Worm (Caenorhabditis elegans) whole organism, L1 larva: ENCODE measurements around the gene disl-2.

ENCODE experiments used
- C04F5.9 ChIP-seq: sonication (generic microtip); optimal IDR thresholded peaks from 2 replicates; lab custom pipeline; 2016; ENCODE audit warnings: missing genetic modification characterization, missing compliant biosample characterization
- Y116A8C.19 ChIP-seq: sonication (generic microtip); optimal IDR thresholded peaks from 2 replicates; lab custom pipeline; 2016; ENCODE audit warnings: missing compliant biosample characterization, missing genetic modification characterization, borderline replicate concordance
- alr-1 ChIP-seq: fragments of 200-800 bp; sonication (Bioruptor generic); optimal IDR thresholded peaks from 2 replicates; lab custom pipeline; 2018; ENCODE audit warnings: borderline replicate concordance, mild to moderate bottlenecking, missing genetic modification characterization, missing compliant biosample characterization
- aly-2 ChIP-seq: fragments of 150-350 bp; optimal IDR thresholded peaks from 2 replicates; lab custom pipeline; 2014; ENCODE audit warnings: missing biosample characterization, missing genetic modification characterization
- ama-1 ChIP-seq: fragments of 150-350 bp; optimal IDR thresholded peaks from 2 replicates; lab custom pipeline; 2014
- blmp-1 ChIP-seq: fragments of 150-350 bp; optimal IDR thresholded peaks from 2 replicates; lab custom pipeline; 2014; ENCODE audit warnings: missing biosample characterization, missing genetic modification characterization
- ceh-8 ChIP-seq: fragments of 200-800 bp; sonication (Bioruptor generic); optimal IDR thresholded peaks from 2 replicates; lab custom pipeline; 2018; ENCODE audit warnings: mild to moderate bottlenecking, missing genetic modification characterization, moderate library complexity, missing compliant biosample characterization
- ceh-82 ChIP-seq, 3 experiments: fragments of 150-350 bp in 1 of 3; sonication (generic microtip) in 2 of 3; optimal IDR thresholded peaks; 2 replicates each; lab custom pipeline; 2014 to 2017; ENCODE audit warnings: missing biosample characterization in 3 of 3, missing genetic modification characterization in 3 of 3
- ceh-88 ChIP-seq: fragments of 200-800 bp; sonication (Bioruptor generic); IDR thresholded peaks from 2 replicates; pipeline ENCODE4 v1.3.6; 2022; ENCODE audit warnings: missing genetic modification characterization, missing compliant biosample characterization
- dpl-1 ChIP-seq, 3 experiments: fragments of 150-350 bp in 2 of 3; sonication (generic microtip) in 1 of 3; optimal IDR thresholded peaks; 2 replicates each; lab custom pipeline; 2014 to 2017; ENCODE audit warnings: missing biosample characterization in 3 of 3, missing genetic modification characterization in 3 of 3, missing genetic modification reagents in 3 of 3
- dsc-1 ChIP-seq: sonication (generic microtip); optimal IDR thresholded peaks from 2 replicates; lab custom pipeline; 2016; ENCODE audit warnings: mild to moderate bottlenecking, missing genetic modification characterization, missing compliant biosample characterization
- efl-1 ChIP-seq, 4 experiments: fragments of 150-350 bp; optimal IDR thresholded peaks in 3 of 4; peaks in 1 of 4; 1 replicate in 1 of 4; 2 replicates in 3 of 4; lab custom pipeline; 2014; ENCODE audit warnings: missing biosample characterization in 2 of 4, missing genetic modification characterization in 2 of 4, missing genetic modification reagents in 2 of 4
- elt-3 ChIP-seq, 6 experiments: fragments of 150-350 bp in 1 of 6; sonication (generic microtip); optimal IDR thresholded peaks; 2 replicates each; lab custom pipeline; 2017 to 2018; ENCODE audit warnings: missing biosample characterization in 6 of 6, missing genetic modification characterization in 6 of 6, inconsistent platforms in 1 of 6
- ets-5 ChIP-seq: fragments of 200-800 bp; sonication (Bioruptor generic); IDR thresholded peaks from 2 replicates; pipeline ENCODE4 v1.3.6; 2022; ENCODE audit warnings: missing genetic modification characterization, missing compliant biosample characterization
- grh-1 ChIP-seq: fragments of 200-800 bp; sonication (Bioruptor generic); IDR thresholded peaks from 2 replicates; pipeline ENCODE4 v1.3.6; 2022; ENCODE audit warnings: missing genetic modification reagents, missing genetic modification characterization, missing compliant biosample characterization
- irx-1 ChIP-seq: sonication (generic microtip); optimal IDR thresholded peaks from 2 replicates; lab custom pipeline; 2016; ENCODE audit warnings: missing genetic modification characterization, missing compliant biosample characterization
- lin-35 ChIP-seq, 2 experiments: fragments of 150-350 bp; optimal IDR thresholded peaks; 2 replicates each; lab custom pipeline; 2014; ENCODE audit warnings: missing biosample characterization in 2 of 2, missing genetic modification characterization in 2 of 2, missing genetic modification reagents in 2 of 2
- lir-3 ChIP-seq: sonication (generic microtip); optimal IDR thresholded peaks from 2 replicates; lab custom pipeline; 2016; ENCODE audit warnings: mild to moderate bottlenecking, missing genetic modification characterization, moderate library complexity, missing compliant biosample characterization; ENCODE audit not compliant: poor library complexity
- mdl-1 ChIP-seq, 2 experiments: fragments of 150-350 bp; optimal IDR thresholded peaks; 2 replicates each; lab custom pipeline; 2014 to 2017; ENCODE audit warnings: missing biosample characterization in 2 of 2, missing genetic modification characterization in 2 of 2, inconsistent platforms in 1 of 2
- mef-2 ChIP-seq: fragments of 150-350 bp; optimal IDR thresholded peaks from 2 replicates; lab custom pipeline; 2014; ENCODE audit warnings: missing biosample characterization, missing genetic modification characterization
- mep-1 ChIP-seq: fragments of 150-350 bp; optimal IDR thresholded peaks from 2 replicates; lab custom pipeline; 2014; ENCODE audit warnings: missing biosample characterization, missing genetic modification characterization
- nhr-11 ChIP-seq: fragments of 150-350 bp; optimal IDR thresholded peaks from 2 replicates; lab custom pipeline; 2014; ENCODE audit warnings: missing biosample characterization, missing genetic modification characterization
- nhr-12 ChIP-seq: sonication (generic microtip); optimal IDR thresholded peaks from 2 replicates; lab custom pipeline; 2017; ENCODE audit warnings: missing biosample characterization, missing genetic modification characterization
- nhr-19 ChIP-seq: fragments of 200-800 bp; sonication (Bioruptor generic); conservative IDR thresholded peaks from 2 replicates; pipeline ENCODE4 v1.3.6; 2022; ENCODE audit warnings: missing genetic modification characterization, missing compliant biosample characterization
- nhr-47 ChIP-seq: sonication (generic microtip); optimal IDR thresholded peaks from 2 replicates; lab custom pipeline; 2016; ENCODE audit warnings: mild to moderate bottlenecking, missing genetic modification characterization, moderate library complexity, missing compliant biosample characterization
- nhr-77 ChIP-seq: fragments of 150-350 bp; optimal IDR thresholded peaks from 2 replicates; lab custom pipeline; 2014; ENCODE audit warnings: missing biosample characterization, missing genetic modification characterization
- nhr-84 ChIP-seq: sonication (generic microtip); optimal IDR thresholded peaks from 2 replicates; lab custom pipeline; 2017; ENCODE audit warnings: missing biosample characterization, missing genetic modification characterization
- pax-3 ChIP-seq: fragments of 200-800 bp; sonication (Bioruptor generic); optimal IDR thresholded peaks from 2 replicates; lab custom pipeline; 2018; ENCODE audit warnings: mild to moderate bottlenecking, missing genetic modification characterization, moderate library complexity, missing compliant biosample characterization
- skn-1 ChIP-seq: fragments of 150-350 bp; optimal IDR thresholded peaks from 2 replicates; lab custom pipeline; 2014; ENCODE audit warnings: missing biosample characterization, missing genetic modification characterization
- snpc-4 ChIP-seq: fragments of 150-350 bp; optimal IDR thresholded peaks from 2 replicates; lab custom pipeline; 2014; ENCODE audit warnings: missing biosample characterization, missing genetic modification characterization
- sox-4 ChIP-seq: sonication (generic microtip); optimal IDR thresholded peaks from 2 replicates; lab custom pipeline; 2016; ENCODE audit warnings: missing genetic modification characterization, missing compliant biosample characterization
- sptf-1 ChIP-seq: fragments of 150-350 bp; optimal IDR thresholded peaks from 2 replicates; lab custom pipeline; 2014; ENCODE audit warnings: missing biosample characterization, missing genetic modification characterization
- sup-37 ChIP-seq: fragments of 200-800 bp; sonication (Bioruptor generic); optimal IDR thresholded peaks from 2 replicates; lab custom pipeline; 2018; ENCODE audit warnings: mild to moderate bottlenecking, missing genetic modification characterization, missing compliant biosample characterization
- unc-62 ChIP-seq: fragments of 150-350 bp; optimal IDR thresholded peaks from 2 replicates; lab custom pipeline; 2014; ENCODE audit warnings: missing biosample characterization, missing genetic modification reagents, missing genetic modification characterization
- unc-98 ChIP-seq: fragments of 200-800 bp; sonication (Bioruptor generic); IDR thresholded peaks from 2 replicates; pipeline ENCODE4 v1.3.6; 2022; ENCODE audit warnings: missing genetic modification characterization, missing compliant biosample characterization
- zip-4 ChIP-seq: fragments of 200-800 bp; sonication (Bioruptor generic); optimal IDR thresholded peaks from 2 replicates; lab custom pipeline; 2018; ENCODE audit warnings: mild to moderate bottlenecking, missing genetic modification characterization, moderate library complexity, missing compliant biosample characterization
- ztf-11 ChIP-seq, 2 experiments: sonication (generic microtip); optimal IDR thresholded peaks; 2 replicates each; lab custom pipeline; 2016 to 2017; ENCODE audit warnings: missing genetic modification characterization in 2 of 2, missing biosample characterization in 1 of 2, missing compliant biosample characterization in 1 of 2

The disl-2 gene

DNA sequence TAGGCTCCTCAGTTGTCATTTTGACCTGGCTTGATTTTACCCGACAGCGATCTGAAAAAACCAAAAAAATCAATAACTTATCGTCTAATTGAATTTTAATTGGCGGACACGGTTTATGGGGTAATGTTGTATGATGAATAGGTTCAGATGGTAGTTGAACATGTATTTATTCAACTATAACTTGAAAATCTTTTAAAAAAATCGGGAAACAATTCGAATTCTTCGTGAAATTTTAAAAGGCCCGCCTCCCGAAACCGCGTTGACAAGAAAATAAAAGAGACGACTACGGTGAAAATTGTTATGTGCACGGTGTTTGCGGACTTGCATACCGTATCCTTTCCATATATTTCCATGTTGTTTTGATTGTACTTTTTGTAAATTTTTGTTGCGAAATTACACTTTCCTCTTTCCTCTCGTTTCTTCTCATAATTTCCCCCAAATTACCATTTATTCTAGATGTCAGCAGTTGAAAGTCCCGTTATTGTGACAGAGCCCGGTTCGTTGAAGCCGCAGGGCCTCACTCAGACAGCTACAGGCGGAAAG, at the start of gene disl-2, which contains the start of gene T24G10.2 (continued):
- TF ChIP-seq zip-4 (GFP tag; lab: Kevin White, UChicago) (no peak), lin-35 (GFP tag; optimal IDR thresholded peaks at IDR 0.05; lab: Kevin White, UChicago) (peak; percentile 62 to 78), irx-1 (tag; lab: Kevin White, UChicago) (peak; percentile 25), dpl-1 (GFP tag; optimal IDR thresholded peaks at IDR 0.05; lab: Kevin White, UChicago) (peak; percentile 63 to 78 (median 70)), ztf-11 (tag; optimal IDR thresholded peaks at IDR 0.05; lab: Kevin White, UChicago) (no peak), nhr-47 (tag; lab: Kevin White, UChicago) (peak; percentile 45), blmp-1 (peak; percentile 63), nhr-77 (tag; lab: Kevin White, UChicago) (peak; percentile 9), mdl-1 (tag; optimal IDR thresholded peaks at IDR 0.05; lab: Kevin White, UChicago) (peak in 1 of 2 experiments; percentile 55), ceh-88 (no peak), sptf-1 (no peak), lir-3 (no peak), snpc-4 (tag; lab: Kevin White, UChicago) (peak; percentile 21), grh-1 (no peak), nhr-11 (tag; lab: Kevin White, UChicago) (no peak), mep-1 (tag; lab: Kevin White, UChicago) (peak; percentile 78), unc-98 (GFP tag; lab: Robert Waterston, UW) (no peak), pax-3 (tag; lab: Kevin White, UChicago) (no peak), nhr-12 (no peak), unc-62 (GFP tag; lab: Kevin White, UChicago) (no peak), nhr-84 (no peak), ceh-8 (no peak), elt-3 (tag; optimal IDR thresholded peaks at IDR 0.05; lab: Kevin White, UChicago) (peak in 1 of 6 experiments; percentile 73), nhr-19 (GFP tag; lab: Robert Waterston, UW) (no peak), Y116A8C.19 (tag; lab: Kevin White, UChicago) (no peak), ceh-82 (tag; optimal IDR thresholded peaks at IDR 0.05; lab: Kevin White, UChicago) (peak in 2 of 3 experiments; percentile 5 to 74), ama-1 (lab: Kevin White, UChicago) (no peak), alr-1 (tag; lab: Kevin White, UChicago) (no peak), dsc-1 (tag; lab: Kevin White, UChicago) (no peak), ets-5 (GFP tag; lab: Robert Waterston, UW) (no peak), aly-2 (no peak)

DNA sequence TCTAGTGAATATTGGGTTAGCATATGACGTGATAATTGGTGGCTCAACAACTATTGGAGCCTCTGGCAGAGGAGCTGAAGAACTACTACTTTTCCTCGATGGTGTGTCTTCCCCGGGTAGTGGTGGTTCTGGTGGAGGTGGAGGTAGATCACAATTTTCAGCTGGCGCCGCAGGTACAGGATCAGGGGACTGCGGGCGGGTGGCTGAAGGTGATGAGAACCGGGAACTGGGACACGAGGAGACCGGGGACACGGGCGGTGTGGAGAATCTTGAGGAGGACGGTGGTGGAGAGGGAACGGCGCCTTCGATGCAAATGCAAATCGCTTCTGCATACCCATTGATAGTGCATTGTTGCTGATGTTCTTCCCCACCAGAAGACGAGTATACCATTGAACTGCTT, 47.2 kb upstream of the disl-2 start:
- TF ChIP-seq sox-4 (tag; lab: Kevin White, UChicago) (no peak), efl-1 (optimal IDR thresholded peaks at IDR 0.05; lab: Kevin White, UChicago) (no peak), efl-1 (GFP tag; optimal IDR thresholded peaks at IDR 0.05 in 1 of 2; lab: Kevin White, UChicago) (peak in 1 of 2 experiments; percentile 62)

DNA sequence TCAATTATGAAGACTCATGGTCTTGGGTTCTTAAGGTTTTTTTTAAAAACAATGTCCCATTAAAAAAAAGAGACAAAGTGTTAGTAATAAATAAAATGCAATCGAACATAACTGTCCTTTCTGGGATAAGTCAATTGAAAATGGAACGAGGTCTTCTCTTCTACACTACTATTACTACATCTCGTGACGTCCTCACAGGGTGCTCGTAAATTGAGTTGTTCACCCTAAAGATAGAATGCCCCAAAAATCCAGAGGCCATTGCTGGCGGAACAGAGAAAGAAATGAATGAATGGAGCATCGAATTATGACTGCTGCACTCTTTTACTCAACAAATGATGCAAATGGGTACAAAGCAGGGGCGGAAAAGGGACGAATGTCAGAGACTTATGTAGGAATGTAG, 40.5 kb upstream of the disl-2 start:
- TF ChIP-seq mef-2 (tag; lab: Kevin White, UChicago): no peak
- no peak for TF ChIP-seq efl-1 (optimal IDR thresholded peaks at IDR 0.05; lab: Kevin White, UChicago)
- peak in 1 of 2 experiments; percentile 1 for TF ChIP-seq efl-1 (GFP tag; optimal IDR thresholded peaks at IDR 0.05 in 1 of 2; lab: Kevin White, UChicago)

DNA sequence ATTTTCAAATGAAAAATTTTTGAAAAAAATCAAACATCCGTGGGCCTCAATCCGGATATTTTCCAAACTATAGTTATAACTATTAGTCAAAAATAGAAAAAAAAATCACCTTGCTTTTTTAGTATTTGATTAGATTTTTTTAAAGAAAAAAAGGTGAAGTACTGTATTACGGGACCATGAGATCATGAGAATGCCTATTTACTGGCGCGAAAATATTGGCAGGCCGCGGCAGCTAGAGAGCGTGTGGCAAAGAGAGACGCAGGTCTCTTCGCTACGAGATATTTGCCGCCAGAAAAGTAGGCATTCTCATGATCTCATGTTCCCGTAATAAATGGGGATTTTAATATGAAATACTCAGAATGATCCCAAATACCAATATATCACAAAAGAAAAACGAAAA, 38.0 kb upstream of the disl-2 start:
- TF ChIP-seq sup-37 (GFP tag; lab: Kevin White, UChicago) (no peak), ama-1 (lab: Kevin White, UChicago) (no peak), grh-1 (no peak), C04F5.9 (tag; lab: Kevin White, UChicago) (no peak), skn-1 (no peak), efl-1 (optimal IDR thresholded peaks at IDR 0.05; lab: Kevin White, UChicago) (no peak), efl-1 (GFP tag; optimal IDR thresholded peaks at IDR 0.05 in 1 of 2; lab: Kevin White, UChicago) (no peak), ets-5 (GFP tag; lab: Robert Waterston, UW) (no peak)
